Worm (Caenorhabditis elegans) whole organism, L1 larva: ENCODE data around the gene citk-1.

Source experiments
- alr-1 ChIP-seq: fragments of 200-800 bp; sonication (Bioruptor generic); optimal IDR thresholded peaks from 2 replicates; lab custom pipeline; 2018; ENCODE audit warnings: borderline replicate concordance, mild to moderate bottlenecking, missing genetic modification characterization, missing compliant biosample characterization
- fkh-10 ChIP-seq: sonication (generic microtip); optimal IDR thresholded peaks from 2 replicates; lab custom pipeline; 2017; ENCODE audit warnings: missing biosample characterization, missing genetic modification reagents, missing genetic modification characterization
- fos-1 ChIP-seq: fragments of 150-350 bp; optimal IDR thresholded peaks from 2 replicates; lab custom pipeline; 2014; ENCODE audit warnings: missing biosample characterization, missing genetic modification characterization
- lin-39 ChIP-seq: fragments of 150-350 bp; optimal IDR thresholded peaks from 2 replicates; lab custom pipeline; 2014; ENCODE audit warnings: missing biosample characterization, missing genetic modification reagents, missing genetic modification characterization

ce11 chrII:13924909-13925308, 16.2 kb downstream of the citk-1 start, which contains the start of gene mltn-5:
- TF ChIP-seq lin-39 (no peak), fos-1 (no peak), alr-1 (tag; lab: Kevin White, UChicago) (no peak), fkh-10 (no peak)
